Fruit fly (Drosophila melanogaster): Measurements from ENCODE around the gene Ge-1.

- TF ChIP-seq CG12236 (GFP tag; optimal IDR thresholded peaks at IDR 0.05) (no peak), Lpt (GFP tag; optimal IDR thresholded peaks at IDR 0.05) (no peak), Dad (GFP tag; optimal IDR thresholded peaks at IDR 0.05) (no peak), Chrac-16 (GFP tag; optimal IDR thresholded peaks at IDR 0.05) (no peak), cad (GFP tag; optimal IDR thresholded peaks at IDR 0.05) (peak; percentile 94), hkb (optimal IDR thresholded peaks at IDR 0.05) (no peak), hkb (GFP tag; IDR thresholded peaks at IDR 0.05) (no peak)
These were observed 25.6 kb downstream of the Ge-1 start, which contains the start of gene CG43725 for dm6 chr2L:11075114-11075513.

All from whole organism, embryonic.